Worm (Caenorhabditis elegans) whole organism, L4 larva: ENCODE data around the gene sur-7.

Source experiments
- F37D6.2 ChIP-seq: sonication (generic microtip); optimal IDR thresholded peaks from 2 replicates; lab custom pipeline; 2016; ENCODE audit warnings: mild to moderate bottlenecking, missing genetic modification characterization, missing compliant biosample characterization
- Y48G9A.11 ChIP-seq: fragments of 200-800 bp; sonication (Bioruptor generic); IDR thresholded peaks from 2 replicates; pipeline ENCODE4 v1.3.6; 2022; ENCODE audit warnings: missing genetic modification reagents, missing genetic modification characterization, missing compliant biosample characterization
- ZK337.2 ChIP-seq: fragments of 200-800 bp; sonication (Bioruptor generic); IDR thresholded peaks from 2 replicates; pipeline ENCODE4 v1.3.6; 2022; ENCODE audit warnings: missing genetic modification reagents, missing genetic modification characterization, missing compliant biosample characterization
- aha-1 ChIP-seq: fragments of 150-350 bp; peaks from one replicate; lab custom pipeline; 2014; ENCODE audit warnings: missing biosample characterization, missing genetic modification characterization
- ceh-62 ChIP-seq: sonication (generic microtip); optimal IDR thresholded peaks from 2 replicates; lab custom pipeline; 2017; ENCODE audit warnings: missing biosample characterization, missing genetic modification characterization
- ces-1 ChIP-seq: fragments of 150-350 bp; sonication (generic microtip); optimal IDR thresholded peaks from 4 replicates; lab custom pipeline; 2014; ENCODE audit warnings: missing biosample characterization, missing genetic modification reagents, missing genetic modification characterization
- daf-16 ChIP-seq, 3 experiments: sonication (generic microtip); optimal IDR thresholded peaks; 2 replicates each; lab custom pipeline; 2016 to 2017; ENCODE audit warnings: missing genetic modification characterization in 3 of 3, missing genetic modification reagents in 3 of 3, mild to moderate bottlenecking in 2 of 3, missing compliant biosample characterization in 2 of 3, missing biosample characterization in 1 of 3, moderate library complexity in 1 of 3
- dmd-6 ChIP-seq: fragments of 200-800 bp; sonication (Bioruptor generic); IDR thresholded peaks from 2 replicates; pipeline ENCODE4 v1.3.6; 2022; ENCODE audit warnings: missing genetic modification reagents, missing genetic modification characterization, missing compliant biosample characterization
- dmd-8 ChIP-seq: fragments of 200-800 bp; sonication (Bioruptor generic); IDR thresholded peaks from 2 replicates; pipeline ENCODE4 v1.3.6; 2022; ENCODE audit warnings: missing genetic modification characterization, missing compliant biosample characterization
- dve-1 ChIP-seq: sonication (generic microtip); optimal IDR thresholded peaks from 2 replicates; lab custom pipeline; 2017; ENCODE audit warnings: antibody characterized with exemption, mild to moderate bottlenecking, missing genetic modification characterization, missing compliant biosample characterization; ENCODE audit not compliant: insufficient read depth
- hlh-11 ChIP-seq: fragments of 200-800 bp; sonication (Bioruptor generic); optimal IDR thresholded peaks from 2 replicates; lab custom pipeline; 2018; ENCODE audit warnings: mild to moderate bottlenecking, missing genetic modification characterization, missing compliant biosample characterization
- hlh-30 ChIP-seq: sonication (generic microtip); optimal IDR thresholded peaks from 2 replicates; lab custom pipeline; 2017; ENCODE audit warnings: antibody characterized with exemption, mild to moderate bottlenecking, missing genetic modification characterization, missing compliant biosample characterization; ENCODE audit not compliant: insufficient read depth
- hmg-1.1 ChIP-seq: fragments of 200-800 bp; sonication (Bioruptor generic); IDR thresholded peaks from 2 replicates; pipeline ENCODE4 v1.3.6; 2022; ENCODE audit warnings: missing genetic modification reagents, missing genetic modification characterization, missing compliant biosample characterization
- lin-1 ChIP-seq: fragments of 200-800 bp; sonication (Bioruptor generic); IDR thresholded peaks from 2 replicates; pipeline ENCODE4 v1.3.6; 2022; ENCODE audit warnings: missing genetic modification reagents, missing genetic modification characterization, missing compliant biosample characterization
- lin-13 ChIP-seq: fragments of 150-350 bp; optimal IDR thresholded peaks from 2 replicates; lab custom pipeline; 2014; ENCODE audit warnings: missing biosample characterization, missing genetic modification reagents, missing genetic modification characterization
- lin-15B ChIP-seq: fragments of 150-350 bp; sonication (generic microtip); optimal IDR thresholded peaks from 3 replicates; lab custom pipeline; 2014; ENCODE audit warnings: missing biosample characterization, missing genetic modification characterization
- lin-29 ChIP-seq: fragments of 200-800 bp; sonication (Bioruptor generic); IDR thresholded peaks from 2 replicates; pipeline ENCODE4 v1.3.6; 2022; ENCODE audit warnings: missing genetic modification reagents, missing genetic modification characterization, missing compliant biosample characterization
- lin-38 ChIP-seq: fragments of 200-800 bp; sonication (Bioruptor generic); IDR thresholded peaks from 2 replicates; pipeline ENCODE4 v1.3.6; 2022; ENCODE audit warnings: missing genetic modification reagents, missing genetic modification characterization, missing compliant biosample characterization
- lsy-2 ChIP-seq, 2 experiments: fragments of 150-350 bp in 1 of 2; sonication (generic microtip) in 1 of 2; optimal IDR thresholded peaks; 2 replicates each; lab custom pipeline; 2014 to 2017; ENCODE audit warnings: missing biosample characterization in 2 of 2, missing genetic modification characterization in 2 of 2
- mdl-1 ChIP-seq, 2 experiments: fragments of 150-350 bp in 1 of 2; sonication (generic microtip) in 1 of 2; optimal IDR thresholded peaks; 2 replicates each; lab custom pipeline; 2014 to 2017; ENCODE audit warnings: missing biosample characterization in 2 of 2, missing genetic modification characterization in 2 of 2
- mep-1 ChIP-seq: fragments of 150-350 bp; sonication (generic microtip); optimal IDR thresholded peaks from 3 replicates; lab custom pipeline; 2014; ENCODE audit warnings: missing biosample characterization, missing genetic modification characterization
- mes-2 ChIP-seq: sonication (generic microtip); optimal IDR thresholded peaks from 2 replicates; lab custom pipeline; 2016; ENCODE audit warnings: missing genotype, mild to moderate bottlenecking, missing genetic modification characterization, missing compliant biosample characterization; ENCODE audit not compliant: poor library complexity, severe bottlenecking
- mxl-3 ChIP-seq: fragments of 200-800 bp; sonication (Bioruptor generic); optimal IDR thresholded peaks from 2 replicates; lab custom pipeline; 2018; ENCODE audit warnings: mild to moderate bottlenecking, missing genetic modification characterization, missing compliant biosample characterization
- nhr-11 ChIP-seq: fragments of 150-350 bp; optimal IDR thresholded peaks from 2 replicates; lab custom pipeline; 2014; ENCODE audit warnings: missing biosample characterization, missing genetic modification characterization
- nhr-25 ChIP-seq: sonication (generic microtip); optimal IDR thresholded peaks from 2 replicates; lab custom pipeline; 2017; ENCODE audit warnings: missing genetic modification characterization, mild to moderate bottlenecking, missing compliant biosample characterization, antibody characterized with exemption, moderate library complexity, borderline replicate concordance; ENCODE audit not compliant: insufficient read depth
- nhr-28 ChIP-seq: fragments of 150-350 bp; optimal IDR thresholded peaks from 2 replicates; lab custom pipeline; 2014; ENCODE audit warnings: missing biosample characterization, missing genetic modification characterization
- nhr-6 ChIP-seq: fragments of 150-350 bp; optimal IDR thresholded peaks from 2 replicates; lab custom pipeline; 2014; ENCODE audit warnings: missing biosample characterization, missing genetic modification characterization
- nhr-77 ChIP-seq: fragments of 150-350 bp; optimal IDR thresholded peaks from 2 replicates; lab custom pipeline; 2014; ENCODE audit warnings: missing biosample characterization, missing genetic modification characterization
- pha-4 ChIP-seq, 2 experiments: fragments of 150-350 bp in 1 of 2; fragments of 200-800 bp in 1 of 2; sonication (Bioruptor generic) in 1 of 2; IDR thresholded peaks in 1 of 2; optimal IDR thresholded peaks in 1 of 2; 2 replicates each; pipeline versions ENCODE4 v1.3.6 to Lab custom; 2014 to 2022; ENCODE audit warnings: missing genetic modification characterization in 2 of 2, missing genetic modification reagents in 2 of 2, missing biosample characterization in 1 of 2, missing compliant biosample characterization in 1 of 2
- php-3 ChIP-seq: fragments of 200-800 bp; sonication (Bioruptor generic); IDR thresholded peaks from 2 replicates; pipeline ENCODE4 v1.3.6; 2022; ENCODE audit warnings: missing genetic modification reagents, missing genetic modification characterization, missing compliant biosample characterization
- rbr-2 ChIP-seq: sonication (generic microtip); optimal IDR thresholded peaks from 2 replicates; lab custom pipeline; 2016; ENCODE audit warnings: missing genotype, missing genetic modification characterization, missing compliant biosample characterization
- saeg-2 ChIP-seq: fragments of 200-800 bp; sonication (Bioruptor generic); IDR thresholded peaks from 2 replicates; pipeline ENCODE4 v1.3.6; 2022; ENCODE audit warnings: missing genetic modification reagents, missing genetic modification characterization, missing compliant biosample characterization
- sdz-12 ChIP-seq: fragments of 200-800 bp; sonication (Bioruptor generic); optimal IDR thresholded peaks from 2 replicates; lab custom pipeline; 2018; ENCODE audit warnings: mild to moderate bottlenecking, missing genetic modification characterization, missing compliant biosample characterization
- set-16 ChIP-seq: fragments of 200-800 bp; sonication (Bioruptor generic); IDR thresholded peaks from 2 replicates; pipeline ENCODE4 v1.3.6; 2022; ENCODE audit warnings: missing genetic modification reagents, missing genetic modification characterization, missing compliant biosample characterization
- unc-62 ChIP-seq, 3 experiments: fragments of 150-350 bp in 1 of 3; sonication (generic microtip); optimal IDR thresholded peaks in 2 of 3; peaks in 1 of 3; 1 replicate in 1 of 3; 2 replicates in 2 of 3; lab custom pipeline; 2014 to 2017; ENCODE audit warnings: missing biosample characterization in 3 of 3, missing genetic modification characterization in 3 of 3, missing genetic modification reagents in 3 of 3, missing genotype in 1 of 3

The sur-7 gene

ce11 chrX:16331932-16332485 is 44.4 kb upstream of the sur-7 start, which contains the start of gene taf-3:
Gene taf-3 (plus strand): TSS chrX:16332435.
- TF ChIP-seq lsy-2 (tag; optimal IDR thresholded peaks at IDR 0.05; lab: Kevin White, UChicago), result peak in 1 of 2 experiments; percentile 61
- TF ChIP-seq rbr-2 (tag; lab: Kevin White, UChicago), result peak; percentile 52
- TF ChIP-seq nhr-11, result peak; percentile 43
- TF ChIP-seq dmd-6 (GFP tag; lab: Robert Waterston, UW), result peak; percentile 42; the same call in 1 of the 2 replicates
- TF ChIP-seq mes-2 (tag; lab: Kevin White, UChicago), result peak; percentile 76
- TF ChIP-seq nhr-77 (tag; lab: Kevin White, UChicago), result peak; percentile 2
- peak; percentile 71 for TF ChIP-seq nhr-28
- no peak for TF ChIP-seq dmd-8 (GFP tag; lab: Robert Waterston, UW)
- peak; percentile 67 for TF ChIP-seq hmg-1.1 (GFP tag; lab: Robert Waterston, UW)
- no peak for TF ChIP-seq saeg-2 (GFP tag; lab: Robert Waterston, UW)
- peak in 1 of 2 experiments; percentile 41 for TF ChIP-seq mdl-1 (tag; optimal IDR thresholded peaks at IDR 0.05; lab: Kevin White, UChicago)
- no peak for TF ChIP-seq Y48G9A.11 (GFP tag; lab: Robert Waterston, UW)
- peak; percentile 70 for TF ChIP-seq mep-1 (tag; lab: Kevin White, UChicago)
- no peak for TF ChIP-seq pha-4 (GFP tag; IDR thresholded peaks at IDR 0.05; lab: Robert Waterston, UW)
- TF ChIP-seq pha-4 (tag; optimal IDR thresholded peaks at IDR 0.05; lab: Kevin White, UChicago), result peak; percentile 66
- no peak for TF ChIP-seq sdz-12
- TF ChIP-seq dve-1 (tag; lab: Kevin White, UChicago), result peak; percentile 67
- peak; percentile 7 for TF ChIP-seq nhr-6 (tag; lab: Kevin White, UChicago)
- no peak for TF ChIP-seq ceh-62
- TF ChIP-seq lin-1, result peak; percentile 41; the same call in 1 of the 2 replicates
- TF ChIP-seq unc-62 (GFP tag; optimal IDR thresholded peaks at IDR 0.05 in 1 of 2; lab: Kevin White, UChicago), result peak in 1 of 2 experiments; percentile 78
- no peak for TF ChIP-seq unc-62 (tag; optimal IDR thresholded peaks at IDR 0.05; lab: Kevin White, UChicago)
- TF ChIP-seq aha-1 (tag; lab: Kevin White, UChicago), result peak; percentile 93
- TF ChIP-seq lin-38 (GFP tag; lab: Robert Waterston, UW), result peak; percentile 52
- TF ChIP-seq daf-16 (GFP tag; optimal IDR thresholded peaks at IDR 0.05; lab: Kevin White, UChicago), result peak in 1 of 2 experiments; percentile 21
- peak; percentile 94 for TF ChIP-seq daf-16 (tag; optimal IDR thresholded peaks at IDR 0.05; lab: Kevin White, UChicago)
- TF ChIP-seq mxl-3 (GFP tag; lab: Kevin White, UChicago), result peak; percentile 38
- TF ChIP-seq ces-1 (GFP tag; lab: Kevin White, UChicago), result no peak
- peak; percentile 46 for TF ChIP-seq hlh-11 (tag; lab: Kevin White, UChicago)
- no peak for TF ChIP-seq F37D6.2
- TF ChIP-seq hlh-30, result peak; percentile 52
- peak; percentile 60; the same call in 1 of the 2 replicates for TF ChIP-seq php-3 (GFP tag; lab: Robert Waterston, UW)
- TF ChIP-seq lin-13 (GFP tag; lab: Kevin White, UChicago), result peak; percentile 11

- TF ChIP-seq ZK337.2 (GFP tag; lab: Robert Waterston, UW) (no peak), set-16 (peak; percentile 29; the same call in 1 of the 2 replicates), unc-62 (GFP tag; optimal IDR thresholded peaks at IDR 0.05 in 1 of 2; lab: Kevin White, UChicago) (peak in 1 of 2 experiments; percentile 0), unc-62 (tag; optimal IDR thresholded peaks at IDR 0.05; lab: Kevin White, UChicago) (no peak), aha-1 (tag; lab: Kevin White, UChicago) (peak; percentile 88)
Observed at ce11 chrX:16335396-16335795, 41.0 kb upstream of the sur-7 start.

ce11 chrX:16336940-16337339 is 39.4 kb upstream of the sur-7 start:
- TF ChIP-seq lin-15B (no peak), dmd-6 (GFP tag; lab: Robert Waterston, UW) (no peak), nhr-25 (tag; lab: Kevin White, UChicago) (no peak), lin-29 (no peak), aha-1 (tag; lab: Kevin White, UChicago) (peak; percentile 37)
